Fruit fly (Drosophila melanogaster) whole organism, wandering third instar larva: ENCODE results near the gene CG14841.
A peak's percentile ranks its signal among the peaks of the same experiment; 100 is the strongest.

Experiments used
- Abd-B ChIP-seq: fragments of >200 bp; optimal IDR thresholded peaks from 2 replicates; lab custom pipeline; 2017; ENCODE audit warnings: missing biosample characterization, missing genetic modification characterization
- CG32264 ChIP-seq: fragments of 200-800 bp; sonication (Bioruptor generic); optimal IDR thresholded peaks from 2 replicates; lab custom pipeline; 2016; ENCODE audit warnings: missing biosample characterization, missing genetic modification characterization
- CG9705 ChIP-seq: fragments of 200-800 bp; sonication (Bioruptor generic); optimal IDR thresholded peaks from 2 replicates; lab custom pipeline; 2018; ENCODE audit warnings: missing biosample characterization, mild to moderate bottlenecking, missing genetic modification characterization
- CrebA ChIP-seq: fragments of 200-800 bp; sonication (Bioruptor generic); optimal IDR thresholded peaks from 2 replicates; lab custom pipeline; 2016; ENCODE audit warnings: missing biosample characterization, mild to moderate bottlenecking, missing genetic modification characterization, borderline replicate concordance
- Dfd ChIP-seq: fragments of >200 bp; optimal IDR thresholded peaks from 2 replicates; lab custom pipeline; 2017; ENCODE audit warnings: missing biosample characterization, missing genetic modification characterization
- Dif ChIP-seq: fragments of 200-275, 200-300 bp; sonication (Bioruptor generic); optimal IDR thresholded peaks from 2 replicates; lab custom pipeline; 2018; ENCODE audit warnings: missing biosample characterization, missing genetic modification characterization; ENCODE audit not compliant: partially characterized antibody
- GATAd ChIP-seq: sonication (Bioruptor generic); optimal IDR thresholded peaks from 2 replicates; lab custom pipeline; 2016; ENCODE audit warnings: missing biosample characterization, missing genetic modification characterization
- HLH106 ChIP-seq: fragments of 200-800 bp; optimal IDR thresholded peaks from 3 replicates; lab custom pipeline; 2019; ENCODE audit warnings: missing biosample characterization, mild to moderate bottlenecking, missing genetic modification characterization, moderate library complexity
- Hnf4 ChIP-seq: fragments of 200-800 bp; sonication (Bioruptor generic); optimal IDR thresholded peaks from 2 replicates; lab custom pipeline; 2016; ENCODE audit warnings: missing biosample characterization, mild to moderate bottlenecking, missing genetic modification characterization
- Hr78 ChIP-seq: fragments of >200 bp; optimal IDR thresholded peaks from 2 replicates; lab custom pipeline; 2017; ENCODE audit warnings: missing biosample characterization, missing genetic modification characterization
- Hr83 ChIP-seq: fragments of 200-300 bp; sonication (Bioruptor generic); optimal IDR thresholded peaks from 2 replicates; lab custom pipeline; 2016; ENCODE audit warnings: missing biosample characterization, mild to moderate bottlenecking, missing genetic modification characterization, moderate library complexity; ENCODE audit not compliant: poor library complexity, severe bottlenecking
- Jra ChIP-seq: sonication (Bioruptor generic); optimal IDR thresholded peaks from 2 replicates; lab custom pipeline; 2016; ENCODE audit warnings: missing biosample characterization, missing genetic modification characterization
- Mio ChIP-seq: sonication (Bioruptor generic); optimal IDR thresholded peaks from 2 replicates; lab custom pipeline; 2016; ENCODE audit warnings: missing biosample characterization, missing genetic modification characterization
- Myc ChIP-seq: fragments of >200 bp; optimal IDR thresholded peaks from 2 replicates; lab custom pipeline; 2017
- N ChIP-seq: fragments of >200 bp; optimal IDR thresholded peaks from 2 replicates; lab custom pipeline; 2018; ENCODE audit warnings: missing biosample characterization, missing external identifiers, missing genetic modification characterization
- OdsH ChIP-seq: fragments of 200-800 bp; sonication (Bioruptor generic); optimal IDR thresholded peaks from 2 replicates; lab custom pipeline; 2016; ENCODE audit warnings: missing biosample characterization, mild to moderate bottlenecking, missing genetic modification characterization
- Rel ChIP-seq, 2 experiments: fragments of 200-800 bp; sonication (Bioruptor generic) in 1 of 2; optimal IDR thresholded peaks; 2 replicates in 1 of 2; 3 replicates in 1 of 2; lab custom pipeline; 2016 to 2019; ENCODE audit warnings: mild to moderate bottlenecking in 2 of 2, missing biosample characterization in 2 of 2, missing genetic modification characterization in 2 of 2, moderate library complexity in 1 of 2
- Sp1 ChIP-seq: fragments of 200-800 bp; sonication (Bioruptor generic); optimal IDR thresholded peaks from 3 replicates; lab custom pipeline; 2019; ENCODE audit warnings: missing biosample characterization, mild to moderate bottlenecking, missing genetic modification characterization, moderate library complexity
- Vsx2 ChIP-seq: fragments of 200-300, 225-300 bp; sonication (Bioruptor generic); optimal IDR thresholded peaks from 2 replicates; lab custom pipeline; 2018; ENCODE audit warnings: missing biosample characterization, missing genetic modification characterization; ENCODE audit not compliant: partially characterized antibody
- br ChIP-seq: fragments of 200-800 bp; sonication (Bioruptor generic); optimal IDR thresholded peaks from 2 replicates; lab custom pipeline; 2016; ENCODE audit warnings: missing biosample characterization, missing genetic modification characterization
- brk ChIP-seq: fragments of 200-800 bp; sonication (Bioruptor generic); optimal IDR thresholded peaks from 2 replicates; lab custom pipeline; 2016; ENCODE audit warnings: missing biosample characterization, mild to moderate bottlenecking, missing genetic modification characterization
- dl ChIP-seq, 2 experiments: fragments of 175-275, 200-275 bp in 1 of 2; fragments of 200-275 bp in 1 of 2; sonication (Bioruptor generic); optimal IDR thresholded peaks; lab custom pipeline; 2018; ENCODE audit warnings: mild to moderate bottlenecking in 2 of 2, missing biosample characterization in 2 of 2, missing genetic modification characterization in 2 of 2, moderate library complexity in 2 of 2; ENCODE audit not compliant: partially characterized antibody in 2 of 2, insufficient read depth in 1 of 2
- dmrt93B ChIP-seq: fragments of 200-800 bp; sonication (Bioruptor generic); optimal IDR thresholded peaks from 2 replicates; lab custom pipeline; 2018; ENCODE audit warnings: missing biosample characterization, mild to moderate bottlenecking, missing genetic modification characterization
- dsf ChIP-seq: sonication (Bioruptor generic); optimal IDR thresholded peaks from 2 replicates; lab custom pipeline; 2016; ENCODE audit warnings: missing biosample characterization, missing genetic modification characterization, borderline replicate concordance
- ey ChIP-seq: fragments of 200-800 bp; sonication (Bioruptor generic); optimal IDR thresholded peaks from 2 replicates; lab custom pipeline; 2016; ENCODE audit warnings: missing biosample characterization, missing genetic modification characterization
- foxo ChIP-seq, 2 experiments: fragments of 200-800 bp; sonication (Bioruptor generic); optimal IDR thresholded peaks; 2 replicates in 1 of 2; 3 replicates in 1 of 2; lab custom pipeline; 2016 to 2017; ENCODE audit warnings: missing biosample characterization in 2 of 2, missing genetic modification characterization in 2 of 2
- fru ChIP-seq: fragments of 200-800 bp; sonication (Bioruptor generic); optimal IDR thresholded peaks from 3 replicates; lab custom pipeline; 2016; ENCODE audit warnings: missing biosample characterization, mild to moderate bottlenecking, missing genetic modification characterization
- h ChIP-seq: fragments of 200-800 bp; sonication (Bioruptor generic); optimal IDR thresholded peaks from 3 replicates; lab custom pipeline; 2016; ENCODE audit warnings: missing biosample characterization, mild to moderate bottlenecking, missing genetic modification characterization
- jim ChIP-seq: fragments of 175-275, 200-325 bp; sonication (Bioruptor generic); optimal IDR thresholded peaks from 2 replicates; lab custom pipeline; 2016; ENCODE audit warnings: missing biosample characterization, mild to moderate bottlenecking, missing genetic modification characterization
- lola ChIP-seq: fragments of >200 bp; optimal IDR thresholded peaks from 2 replicates; lab custom pipeline; 2017; ENCODE audit warnings: missing biosample characterization, missing genetic modification characterization
- pan ChIP-seq: fragments of >200 bp; optimal IDR thresholded peaks from 2 replicates; lab custom pipeline; 2017
- psq ChIP-seq: fragments of 200-800 bp; sonication (Bioruptor generic); optimal IDR thresholded peaks from 3 replicates; lab custom pipeline; 2017; ENCODE audit warnings: missing biosample characterization, mild to moderate bottlenecking, missing genetic modification characterization, moderate library complexity
- rgr ChIP-seq: fragments of 200-800 bp; sonication (Bioruptor generic); optimal IDR thresholded peaks from 3 replicates; lab custom pipeline; 2016; ENCODE audit warnings: missing biosample characterization, mild to moderate bottlenecking, missing genetic modification characterization
- sage ChIP-seq: fragments of 200-800 bp; sonication (Bioruptor generic); optimal IDR thresholded peaks from 2 replicates; lab custom pipeline; 2016; ENCODE audit warnings: missing biosample characterization, mild to moderate bottlenecking, missing genetic modification characterization
- sv ChIP-seq: fragments of 200-800 bp; sonication (Bioruptor generic); optimal IDR thresholded peaks from 3 replicates; lab custom pipeline; 2016; ENCODE audit warnings: missing biosample characterization, missing genetic modification characterization
- tai ChIP-seq: sonication (Bioruptor generic); optimal IDR thresholded peaks from 2 replicates; lab custom pipeline; 2016; ENCODE audit warnings: missing biosample characterization, missing genetic modification characterization
- usp ChIP-seq: fragments of >200 bp; optimal IDR thresholded peaks from 2 replicates; lab custom pipeline; 2017; ENCODE audit warnings: missing biosample characterization, missing genetic modification characterization
- woc ChIP-seq: sonication (Bioruptor generic); optimal IDR thresholded peaks from 2 replicates; lab custom pipeline; 2016; ENCODE audit warnings: missing biosample characterization, mild to moderate bottlenecking, missing genetic modification characterization

CG14841 gene

dm6 chr3R:14280324-14280723 is 18.1 kb upstream of the CG14841 start:
- TF ChIP-seq HLH106 (tag; lab: Kevin White, UChicago), result peak; percentile 10
- peak; percentile 11 for TF ChIP-seq Sp1 (GFP tag; lab: Kevin White, UChicago)
- TF ChIP-seq OdsH, result peak; percentile 13
- TF ChIP-seq Hr83 (GFP tag; lab: Kevin White, UChicago), result no peak

dm6 chr3R:14279311-14279998 is 17.2 kb upstream of the CG14841 start:
- peak; percentile 21 for TF ChIP-seq HLH106 (tag; lab: Kevin White, UChicago)
- no peak for TF ChIP-seq sv

dm6 chr3R:14278523-14279303 is 16.5 kb upstream of the CG14841 start:
- TF ChIP-seq Jra (GFP tag; lab: Kevin White, UChicago) (no peak), brk (no peak), woc (no peak), rgr (GFP tag; lab: Kevin White, UChicago) (no peak), Abd-B (GFP tag; lab: Kevin White, UChicago) (no peak), Hnf4 (GFP tag; lab: Kevin White, UChicago) (no peak), psq (GFP tag; lab: Kevin White, UChicago) (no peak), Rel (GFP tag; optimal IDR thresholded peaks at IDR 0.05; lab: Kevin White, UChicago) (peak; percentile 31), Rel (tag; optimal IDR thresholded peaks at IDR 0.05; lab: Kevin White, UChicago) (peak; percentile 0), dmrt93B (GFP tag; lab: Kevin White, UChicago) (no peak), Sp1 (GFP tag; lab: Kevin White, UChicago) (no peak), N (no peak), CG9705 (no peak), fru (GFP tag; lab: Kevin White, UChicago) (peak; percentile 9), Hr83 (GFP tag; lab: Kevin White, UChicago) (peak; percentile 68), OdsH (no peak), CG32264 (GFP tag; lab: Kevin White, UChicago) (no peak), h (GFP tag; lab: Kevin White, UChicago) (no peak), GATAd (no peak), Vsx2 (peak; percentile 80), br (GFP tag; lab: Kevin White, UChicago) (no peak), dsf (GFP tag; lab: Kevin White, UChicago) (no peak), Dif (GFP tag; lab: Kevin White, UChicago) (peak; percentile 79), foxo (GFP tag; optimal IDR thresholded peaks at IDR 0.05; lab: Kevin White, UChicago) (no peak), ey (GFP tag; lab: Kevin White, UChicago) (no peak), usp (GFP tag; lab: Kevin White, UChicago) (no peak), Myc (lab: Kevin White, UChicago) (peak; percentile 94), dl (GFP tag; optimal IDR thresholded peaks at IDR 0.05; lab: Kevin White, UChicago; ENCODE audit: insufficient read depth in 1 of 2, partially characterized antibody in 2 of 2) (peak; percentile 70 to 87), lola (no peak), Dfd (GFP tag; lab: Kevin White, UChicago) (peak; percentile 29), jim (GFP tag; lab: Kevin White, UChicago) (peak; percentile 50), CrebA (GFP tag; lab: Kevin White, UChicago) (peak; percentile 34), pan (lab: Kevin White, UChicago) (no peak), sv (no peak), tai (no peak), Hr78 (GFP tag; lab: Kevin White, UChicago) (no peak), Mio (GFP tag; lab: Kevin White, UChicago) (no peak), sage (no peak), HLH106 (tag; lab: Kevin White, UChicago) (peak; percentile 25)
